Worm (Caenorhabditis elegans): Measurements from ENCODE around the gene T13C5.7.

ce11 chrX:6202809-6203208 is 22.4 kb downstream of the T13C5.7 start:
- no peak for TF ChIP-seq him-1 (tag; optimal IDR thresholded peaks at IDR 0.05)
- no peak for TF ChIP-seq dao-5 (tag; optimal IDR thresholded peaks at IDR 0.05)
- TF ChIP-seq W03F9.2 (tag; optimal IDR thresholded peaks at IDR 0.05), result no peak

Data from whole organism, L4/young adult.